Fruit fly (Drosophila melanogaster) whole organism, embryonic: ENCODE results near the gene isoQC.

Experiments
- Aef1 ChIP-seq: fragments of 200-800 bp; sonication (Bioruptor generic); IDR thresholded peaks from 3 replicates; pipeline ENCODE4 v1.3.6; 2022; ENCODE audit warnings: missing biosample characterization, missing genetic modification characterization
- Bgb ChIP-seq: fragments of 200-800 bp; sonication (Bioruptor generic); IDR thresholded peaks from 2 replicates; pipeline ENCODE4 v1.3.6; 2022; ENCODE audit warnings: missing biosample characterization, missing genetic modification characterization; ENCODE audit not compliant: partially characterized antibody
- CG10462 ChIP-seq: fragments of 200-800 bp; sonication (Bioruptor generic); optimal IDR thresholded peaks from 2 replicates; lab custom pipeline; 2016; ENCODE audit warnings: missing biosample characterization, missing genetic modification characterization
- CG11560 ChIP-seq: fragments of 200-800 bp; sonication (Bioruptor generic); IDR thresholded peaks from 3 replicates; pipeline ENCODE4 v1.3.6; 2022; ENCODE audit warnings: missing biosample characterization, missing genetic modification characterization
- CG12744 ChIP-seq: fragments of 200-800 bp; sonication (Bioruptor generic); optimal IDR thresholded peaks from 2 replicates; lab custom pipeline; 2016; ENCODE audit warnings: missing biosample characterization, missing genetic modification characterization
- CG13775 ChIP-seq: fragments of 200-800 bp; sonication (Bioruptor generic); optimal IDR thresholded peaks from 3 replicates; lab custom pipeline; 2017; ENCODE audit warnings: missing biosample characterization, mild to moderate bottlenecking, missing genetic modification characterization
- CG18262 ChIP-seq: fragments of 200-800 bp; optimal IDR thresholded peaks from 3 replicates; lab custom pipeline; 2019; ENCODE audit warnings: missing biosample characterization, mild to moderate bottlenecking, missing genetic modification characterization, moderate library complexity
- CG30431 ChIP-seq: fragments of 200-800 bp; sonication (Bioruptor generic); optimal IDR thresholded peaks from 2 replicates; lab custom pipeline; 2017; ENCODE audit warnings: missing biosample characterization, missing genetic modification characterization
- CG31441 ChIP-seq: fragments of 200-800 bp; sonication (Bioruptor generic); IDR thresholded peaks from 2 replicates; pipeline ENCODE4 v1.3.6; 2022; ENCODE audit warnings: missing biosample characterization, missing genetic modification characterization
- CG3847 ChIP-seq: fragments of 200-800 bp; sonication (Bioruptor generic); IDR thresholded peaks from 2 replicates; pipeline ENCODE4 v1.3.6; 2022; ENCODE audit warnings: missing biosample characterization, missing genetic modification characterization
- CG4282 ChIP-seq: fragments of 200-800 bp; sonication (Bioruptor generic); optimal IDR thresholded peaks from 2 replicates; lab custom pipeline; 2016; ENCODE audit warnings: missing biosample characterization, missing genetic modification characterization
- CG4404 ChIP-seq: fragments of 200-800 bp; sonication (Bioruptor generic); IDR thresholded peaks from 2 replicates; pipeline ENCODE4 v1.3.6; 2022; ENCODE audit warnings: missing biosample characterization, missing genetic modification characterization
- CG6272 ChIP-seq: fragments of 200-800 bp; sonication (Bioruptor generic); IDR thresholded peaks from 2 replicates; pipeline ENCODE4 v1.3.6; 2022; ENCODE audit warnings: missing biosample characterization, missing genetic modification characterization
- CG6683 ChIP-seq: fragments of 200-800 bp; sonication (Bioruptor generic); optimal IDR thresholded peaks from 2 replicates; lab custom pipeline; 2017; ENCODE audit warnings: missing biosample characterization, mild to moderate bottlenecking, missing genetic modification characterization, missing genetic modification reagents
- CG6689 ChIP-seq: fragments of 200-800 bp; sonication (Bioruptor generic); IDR thresholded peaks from 2 replicates; pipeline ENCODE4 v1.3.6; 2022; ENCODE audit warnings: missing biosample characterization, missing genetic modification characterization
- CG7839 ChIP-seq: fragments of 200-800 bp; sonication (Bioruptor generic); optimal IDR thresholded peaks from 3 replicates; lab custom pipeline; 2018; ENCODE audit warnings: missing biosample characterization, mild to moderate bottlenecking, missing genetic modification characterization, moderate library complexity
- CG7987 ChIP-seq: fragments of 200-800 bp; sonication (Bioruptor generic); optimal IDR thresholded peaks from 2 replicates; lab custom pipeline; 2018; ENCODE audit warnings: missing biosample characterization, mild to moderate bottlenecking, missing genetic modification characterization, moderate library complexity
- CG8765 ChIP-seq: fragments of 200-800 bp; sonication (Bioruptor generic); IDR thresholded peaks from 2 replicates; pipeline ENCODE4 v1.3.6; 2022; ENCODE audit warnings: missing biosample characterization, missing genetic modification characterization
- CG8944 ChIP-seq: fragments of 200-800 bp; sonication (Bioruptor generic); optimal IDR thresholded peaks from 3 replicates; lab custom pipeline; 2016; ENCODE audit warnings: missing biosample characterization, missing genetic modification characterization
- CG9215 ChIP-seq: fragments of 200-800 bp; sonication (Bioruptor generic); IDR thresholded peaks from 2 replicates; pipeline ENCODE4 v1.3.6; 2022; ENCODE audit warnings: missing biosample characterization, missing genetic modification characterization
- CrebB ChIP-seq: fragments of 200-800 bp; sonication (Bioruptor generic); optimal IDR thresholded peaks from 3 replicates; lab custom pipeline; 2018; ENCODE audit warnings: missing biosample characterization, mild to moderate bottlenecking, missing genetic modification characterization
- H2.0 ChIP-seq: fragments of 200-800 bp; sonication (Bioruptor generic); IDR thresholded peaks from 2 replicates; pipeline ENCODE4 v1.3.6; 2022; ENCODE audit warnings: missing biosample characterization, missing genetic modification characterization
- HLH4C ChIP-seq: fragments of 200-800 bp; sonication (Bioruptor generic); IDR thresholded peaks from 3 replicates; pipeline ENCODE4 v1.3.6; 2022; ENCODE audit warnings: missing biosample characterization, missing genetic modification characterization; ENCODE audit not compliant: partially characterized antibody
- NC2β ChIP-seq: fragments of 200-800 bp; sonication (Bioruptor generic); optimal IDR thresholded peaks from 2 replicates; lab custom pipeline; 2016; ENCODE audit warnings: missing biosample characterization, missing genetic modification characterization
- Oaz ChIP-seq: fragments of 200-800 bp; sonication (Bioruptor generic); IDR thresholded peaks from 2 replicates; pipeline ENCODE4 v1.3.6; 2022; ENCODE audit warnings: missing biosample characterization, missing genetic modification characterization
- PHDP ChIP-seq: fragments of 200-800 bp; sonication (Bioruptor generic); optimal IDR thresholded peaks from 3 replicates; lab custom pipeline; 2018; ENCODE audit warnings: missing biosample characterization, mild to moderate bottlenecking, missing genetic modification characterization, moderate library complexity
- Pdp1 ChIP-seq, 2 experiments: fragments of 200-800 bp; sonication (Bioruptor generic); optimal IDR thresholded peaks; 3 replicates each; lab custom pipeline; 2016; ENCODE audit warnings: missing biosample characterization in 2 of 2, missing genetic modification characterization in 2 of 2, mild to moderate bottlenecking in 1 of 2, moderate library complexity in 1 of 2
- Rx ChIP-seq: fragments of 200-800 bp; sonication (Bioruptor generic); IDR thresholded peaks from 2 replicates; pipeline ENCODE4 v1.3.6; 2022; ENCODE audit warnings: missing biosample characterization, missing genetic modification characterization
- Sin3A ChIP-seq: fragments of >200 bp; optimal IDR thresholded peaks from 2 replicates; lab custom pipeline; 2018
- Taf1 ChIP-seq: fragments of 200-800 bp; sonication (Bioruptor generic); IDR thresholded peaks from 2 replicates; pipeline ENCODE4 v1.3.6; 2022; ENCODE audit warnings: missing biosample characterization, missing genetic modification characterization
- Tbp ChIP-seq: fragments of >200 bp; optimal IDR thresholded peaks from 2 replicates; lab custom pipeline; 2018; ENCODE audit warnings: missing biosample characterization, missing genetic modification characterization
- YL-1 ChIP-seq: fragments of 200-800 bp; sonication (Bioruptor generic); optimal IDR thresholded peaks from 3 replicates; lab custom pipeline; 2017; ENCODE audit warnings: missing biosample characterization, mild to moderate bottlenecking, missing genetic modification characterization
- cad ChIP-seq: fragments of >200 bp; optimal IDR thresholded peaks from 2 replicates; lab custom pipeline; 2017; ENCODE audit warnings: missing biosample characterization, missing genetic modification characterization
- corto ChIP-seq: fragments of 200-800 bp; sonication (Bioruptor generic); optimal IDR thresholded peaks from 2 replicates; lab custom pipeline; 2016; ENCODE audit warnings: missing biosample characterization, mild to moderate bottlenecking, missing genetic modification characterization, moderate library complexity
- crp ChIP-seq, 2 experiments: fragments of 200-800 bp; sonication (Bioruptor generic); optimal IDR thresholded peaks; 2 replicates in 1 of 2; 3 replicates in 1 of 2; lab custom pipeline; 2017; ENCODE audit warnings: missing biosample characterization in 2 of 2, missing genetic modification characterization in 2 of 2, mild to moderate bottlenecking in 1 of 2, moderate library complexity in 1 of 2
- exex ChIP-seq: fragments of 200-800 bp; sonication (Bioruptor generic); optimal IDR thresholded peaks from 4 replicates; lab custom pipeline; 2018; ENCODE audit warnings: missing biosample characterization, mild to moderate bottlenecking, missing genetic modification characterization, moderate library complexity
- ftz-f1 ChIP-seq: fragments of 200-800 bp; sonication (Bioruptor generic); optimal IDR thresholded peaks from 2 replicates; lab custom pipeline; 2016; ENCODE audit warnings: missing biosample characterization, missing genetic modification characterization
- pfk ChIP-seq: fragments of 200-800 bp; sonication (Bioruptor generic); optimal IDR thresholded peaks from 2 replicates; lab custom pipeline; 2018; ENCODE audit warnings: missing biosample characterization, mild to moderate bottlenecking, missing genetic modification characterization, moderate library complexity
- pita ChIP-seq: fragments of 200-800 bp; sonication (Bioruptor generic); optimal IDR thresholded peaks from 2 replicates; lab custom pipeline; 2017; ENCODE audit warnings: missing biosample characterization, mild to moderate bottlenecking, missing genetic modification characterization
- pros ChIP-seq: fragments of 200-800 bp; sonication (Bioruptor generic); optimal IDR thresholded peaks from 3 replicates; lab custom pipeline; 2019; ENCODE audit warnings: missing biosample characterization, mild to moderate bottlenecking, missing genetic modification characterization, moderate library complexity
- ranshi ChIP-seq: fragments of 200-800 bp; sonication (Bioruptor generic); IDR thresholded peaks from 2 replicates; pipeline ENCODE4 v1.3.6; 2022; ENCODE audit warnings: missing biosample characterization, missing genetic modification characterization
- rib ChIP-seq: fragments of 200-800 bp; sonication (Bioruptor generic); IDR thresholded peaks from 2 replicates; pipeline ENCODE4 v1.3.6; 2022; ENCODE audit warnings: missing biosample characterization, missing genetic modification characterization
- schlank ChIP-seq: fragments of 200-800 bp; sonication (Bioruptor generic); optimal IDR thresholded peaks from 2 replicates; lab custom pipeline; 2018; ENCODE audit warnings: missing biosample characterization, mild to moderate bottlenecking, missing genetic modification characterization
- sens-2 ChIP-seq: fragments of 200-800 bp; sonication (Bioruptor generic); IDR thresholded peaks from 2 replicates; pipeline ENCODE4 v1.3.6; 2022; ENCODE audit warnings: missing biosample characterization, missing genetic modification characterization
- tna ChIP-seq: fragments of 200-800 bp; sonication (Bioruptor generic); IDR thresholded peaks from 2 replicates; pipeline ENCODE4 v1.3.6; 2022; ENCODE audit warnings: missing biosample characterization, missing genetic modification characterization; ENCODE audit not compliant: partially characterized antibody
- unc-4 ChIP-seq: fragments of 200-800 bp; sonication (Bioruptor generic); IDR thresholded peaks from 2 replicates; pipeline ENCODE4 v1.3.6; 2022; ENCODE audit warnings: missing biosample characterization, missing genetic modification characterization; ENCODE audit not compliant: partially characterized antibody
- vnd ChIP-seq: fragments of 200-800 bp; sonication (Bioruptor generic); IDR thresholded peaks from 3 replicates; pipeline ENCODE4 v1.3.6; 2022; ENCODE audit warnings: missing biosample characterization, missing genetic modification characterization; ENCODE audit not compliant: partially characterized antibody
- zen2 ChIP-seq: fragments of 200-800 bp; sonication (Bioruptor generic); IDR thresholded peaks from 3 replicates; pipeline ENCODE4 v1.3.6; 2022; ENCODE audit warnings: missing biosample characterization, missing genetic modification characterization; ENCODE audit not compliant: partially characterized antibody

isoQC gene

DNA sequence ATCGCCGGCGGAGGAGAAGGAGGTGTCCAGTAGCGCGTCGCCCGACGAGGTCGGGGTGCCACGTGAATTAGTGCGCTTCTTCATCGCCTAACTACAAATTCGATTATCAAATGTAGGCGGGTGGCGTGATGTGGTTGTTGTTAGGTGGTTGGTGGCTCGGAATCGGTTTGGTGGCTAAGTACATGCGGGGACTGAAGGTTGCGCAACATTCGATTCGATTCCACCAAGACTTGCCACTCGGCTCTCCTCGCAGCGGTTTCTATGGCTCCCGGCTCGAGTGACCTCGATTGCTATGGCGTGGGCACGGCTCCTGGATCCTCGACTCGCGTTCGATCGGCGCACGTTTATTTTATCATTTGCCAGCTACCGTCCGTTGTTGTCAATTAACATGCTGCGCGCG, 51.5 kb downstream of the isoQC start (continued):
- TF ChIP-seq CG10462 (GFP tag; lab: Kevin White, UChicago) = no peak
- TF ChIP-seq cad = no peak
- peak; percentile 28; the same call in 1 of the 2 replicates for TF ChIP-seq Bgb (GFP tag; lab: Robert Waterston, UW)
- no peak for TF ChIP-seq CG7987 (GFP tag; lab: Kevin White, UChicago)
- TF ChIP-seq CG3847 (GFP tag; lab: Robert Waterston, UW) = no peak
- no peak for TF ChIP-seq CG8765
- TF ChIP-seq unc-4 = peak; percentile 13; the same call in 1 of the 2 replicates
- 0 out of 3 replicates have a peak, but pooled peaks have one; percentile 33 for TF ChIP-seq HLH4C (GFP tag; lab: Robert Waterston, UW)
- TF ChIP-seq CG4282 (GFP tag; lab: Kevin White, UChicago) = no peak
- TF ChIP-seq exex = no peak
- no peak for TF ChIP-seq Aef1 (GFP tag; lab: Robert Waterston, UW)
- TF ChIP-seq, all 482 proteins: peak for 15

DNA sequence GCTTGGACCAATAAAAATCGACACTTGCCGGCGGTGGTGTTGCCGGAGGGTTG, 51.7 kb downstream of the isoQC start, which contains the start of gene Pss:
Gene Pss, minus strand, starts transcription at position 32 of the 53 bp plus-strand sequence.
- TF ChIP-seq CG3847 (GFP tag; lab: Robert Waterston, UW) (no peak), Pdp1 (GFP tag; optimal IDR thresholded peaks at IDR 0.05; lab: Kevin White, UChicago) (peak in 1 of 2 experiments; percentile 77), cad (peak; percentile 6)
- TF ChIP-seq, all 482 proteins: peak for 2

DNA sequence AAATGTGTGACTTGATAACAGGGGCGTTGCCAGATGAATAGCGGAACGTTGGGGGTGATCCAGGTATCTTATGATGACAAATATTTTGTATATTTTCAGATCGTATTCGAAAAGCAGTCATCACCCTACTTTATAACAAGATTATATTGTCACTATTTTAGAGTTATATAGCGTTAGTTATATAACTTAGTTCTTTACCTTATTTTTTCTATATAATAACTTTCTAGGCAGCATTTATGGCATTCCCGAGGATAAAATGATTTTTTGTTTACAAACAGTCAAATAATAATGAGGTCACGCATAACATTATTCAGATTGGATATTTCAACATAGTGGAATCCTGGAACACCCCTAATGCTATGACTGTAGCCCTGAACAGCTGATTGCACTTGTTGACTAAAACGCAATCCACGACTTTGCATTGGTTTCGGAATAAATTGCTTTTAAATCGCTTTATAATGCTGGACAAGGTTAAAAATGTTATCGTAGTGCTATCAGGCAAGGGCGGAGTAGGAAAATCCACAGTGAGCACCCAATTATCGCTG, 52.0 kb downstream of the isoQC start, which contains the start of gene Nubp2:
Gene Nubp2, plus strand, starts transcription at position 381 of the 545 bp plus-strand sequence.
- TF ChIP-seq CG7839 (peak; percentile 96), CG13775 (peak; percentile 98), tna (GFP tag; lab: Robert Waterston, UW) (no peak), corto (GFP tag; lab: Kevin White, UChicago) (peak; percentile 74), CG6683 (GFP tag; lab: Kevin White, UChicago) (peak; percentile 81), rib (GFP tag; lab: Robert Waterston, UW) (peak; percentile 89), CG3847 (GFP tag; lab: Robert Waterston, UW) (peak; percentile 96), Sin3A (lab: Kevin White, UChicago) (peak; percentile 83), CG30431 (GFP tag; lab: Kevin White, UChicago) (peak; percentile 91), zen2 (GFP tag; lab: Robert Waterston, UW) (no peak), Tbp (GFP tag; lab: Kevin White, UChicago) (no peak), schlank (peak; percentile 85), vnd (GFP tag; lab: Robert Waterston, UW) (no peak), CG8944 (GFP tag; lab: Kevin White, UChicago) (peak; percentile 92), ranshi (GFP tag; lab: Robert Waterston, UW) (peak; percentile 87), sens-2 (peak; percentile 63; the same call in 1 of the 2 replicates), pita (GFP tag; lab: Kevin White, UChicago) (no peak), CG11560 (peak; percentile 83), CG6272 (GFP tag; lab: Robert Waterston, UW) (peak; percentile 92), CG12744 (GFP tag; lab: Kevin White, UChicago) (peak; percentile 88), Taf1 (peak; percentile 82), CG9215 (GFP tag; lab: Robert Waterston, UW) (peak; percentile 94), pros (GFP tag; lab: Kevin White, UChicago) (peak; percentile 53), Rx (peak; percentile 84), crp (GFP tag; optimal IDR thresholded peaks at IDR 0.05; lab: Kevin White, UChicago) (peak; percentile 92 to 96), CrebB (peak; percentile 87), pfk (peak; percentile 39), CG31441 (peak; percentile 98), Oaz (GFP tag; lab: Robert Waterston, UW) (peak; percentile 88), CG4404 (peak; percentile 96), YL-1 (GFP tag; lab: Kevin White, UChicago) (peak; percentile 84), CG6689 (GFP tag; lab: Robert Waterston, UW) (peak; percentile 98), CG18262 (tag; lab: Kevin White, UChicago) (peak; percentile 96), H2.0 (GFP tag; lab: Robert Waterston, UW) (peak; percentile 90), ftz-f1 (GFP tag; lab: Kevin White, UChicago) (peak; percentile 57), PHDP (peak; percentile 96), NC2β (peak; percentile 89)
